Worm (Caenorhabditis elegans): ENCODE results near the gene cdf-2.

DNA sequence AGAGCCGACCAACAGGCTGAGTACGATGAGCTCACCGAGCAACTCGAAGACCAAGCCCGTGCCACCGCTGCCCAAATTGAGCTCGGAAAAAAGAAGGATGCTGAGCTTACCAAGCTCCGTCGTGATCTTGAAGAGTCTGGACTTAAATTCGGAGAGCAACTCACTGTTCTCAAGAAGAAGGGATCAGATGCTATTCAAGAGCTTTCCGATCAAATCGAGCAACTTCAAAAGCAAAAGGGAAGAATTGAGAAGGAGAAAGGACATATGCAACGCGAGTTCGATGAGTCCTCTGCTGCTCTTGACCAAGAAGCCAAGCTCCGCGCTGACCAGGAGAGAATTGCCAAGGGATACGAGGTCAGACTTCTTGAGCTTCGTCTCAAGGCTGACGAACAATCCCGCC is 5.5 kb upstream of the cdf-2 start:
- no peak for TF ChIP-seq ceh-16 (tag; optimal IDR thresholded peaks at IDR 0.05)
- TF ChIP-seq egl-27 (tag; optimal IDR thresholded peaks at IDR 0.05): no peak
- TF ChIP-seq lin-39 (tag; optimal IDR thresholded peaks at IDR 0.05): no peak
- no peak for TF ChIP-seq jun-1 (tag; optimal IDR thresholded peaks at IDR 0.05)
- TF ChIP-seq fos-1 (tag; optimal IDR thresholded peaks at IDR 0.05): no peak
- TF ChIP-seq snpc-4 (tag; optimal IDR thresholded peaks at IDR 0.05): no peak
